Fruit fly (Drosophila melanogaster) whole organism, embryonic: Measurements from ENCODE around the gene CG6225.

Experiments
- Antp ChIP-seq: fragments of 200-800 bp; sonication (Bioruptor generic); optimal IDR thresholded peaks from 3 replicates; lab custom pipeline; 2016; ENCODE audit warnings: missing biosample characterization, missing genetic modification characterization
- CG10267 ChIP-seq: fragments of 200-800 bp; sonication (Bioruptor generic); optimal IDR thresholded peaks from 2 replicates; lab custom pipeline; 2018; ENCODE audit warnings: missing biosample characterization, mild to moderate bottlenecking, missing genetic modification characterization, moderate library complexity
- CG12219 ChIP-seq: fragments of 200-800 bp; sonication (Bioruptor generic); optimal IDR thresholded peaks from 3 replicates; lab custom pipeline; 2018; ENCODE audit warnings: missing biosample characterization, mild to moderate bottlenecking, missing genetic modification characterization
- her ChIP-seq: fragments of 200-800 bp; sonication (Bioruptor generic); optimal IDR thresholded peaks from 2 replicates; lab custom pipeline; 2016; ENCODE audit warnings: missing biosample characterization, missing genetic modification characterization
- sim ChIP-seq: fragments of 200-800 bp; sonication (Bioruptor generic); IDR thresholded peaks from 2 replicates; pipeline ENCODE4 v1.3.6; 2022; ENCODE audit warnings: missing biosample characterization, missing genetic modification characterization

dm6 chr3R:12615553-12615952, 38.8 kb upstream of the CG6225 start:
- TF ChIP-seq Antp (GFP tag; lab: Kevin White, UChicago) (no peak), her (GFP tag; lab: Kevin White, UChicago) (no peak), sim (GFP tag; lab: Robert Waterston, UW) (no peak), CG10267 (tag; lab: Kevin White, UChicago) (no peak), CG12219 (GFP tag; lab: Kevin White, UChicago) (no peak)
